Fruit fly (Drosophila melanogaster) whole organism, pupa: ENCODE measurements around the gene lic.

Source experiments
- CG10348 ChIP-seq: fragments of 200-800 bp; sonication (Bioruptor generic); IDR thresholded peaks from 2 replicates; pipeline ENCODE4 v1.3.6; 2022; ENCODE audit warnings: missing biosample characterization, missing genetic modification characterization
- CG12605 ChIP-seq: fragments of 200-800 bp; sonication (Bioruptor generic); IDR thresholded peaks from 2 replicates; pipeline ENCODE4 v1.3.6; 2022; ENCODE audit warnings: missing biosample characterization, missing genetic modification characterization
- CG13204 ChIP-seq: fragments of 200-800 bp; sonication (Bioruptor generic); optimal IDR thresholded peaks from 2 replicates; lab custom pipeline; 2018; ENCODE audit warnings: missing biosample characterization, mild to moderate bottlenecking, missing genetic modification characterization, moderate library complexity
- CG14655 ChIP-seq: fragments of 200-800 bp; sonication (Bioruptor generic); optimal IDR thresholded peaks from 3 replicates; lab custom pipeline; 2017; ENCODE audit warnings: mild to moderate bottlenecking, missing biosample characterization, missing genetic modification reagents, missing genetic modification characterization
- CG15710 ChIP-seq: fragments of 200-800 bp; sonication (Bioruptor generic); optimal IDR thresholded peaks from 2 replicates; lab custom pipeline; 2018; ENCODE audit warnings: missing biosample characterization, mild to moderate bottlenecking, missing genetic modification characterization, moderate library complexity
- CG17806 ChIP-seq: fragments of 200-800 bp; sonication (Bioruptor generic); optimal IDR thresholded peaks from 2 replicates; lab custom pipeline; 2018; ENCODE audit warnings: missing biosample characterization, mild to moderate bottlenecking, missing genetic modification characterization, moderate library complexity
- CG32121 ChIP-seq: fragments of 200-800 bp; sonication (Bioruptor generic); IDR thresholded peaks from 2 replicates; pipeline ENCODE4 v1.3.6; 2022; ENCODE audit warnings: missing biosample characterization, missing genetic modification characterization
- CG34367 ChIP-seq: fragments of 200-800 bp; sonication (Bioruptor generic); optimal IDR thresholded peaks from 2 replicates; lab custom pipeline; 2018; ENCODE audit warnings: missing biosample characterization, mild to moderate bottlenecking, missing genetic modification characterization
- CG4496 ChIP-seq: fragments of 200-800 bp; sonication (Bioruptor generic); IDR thresholded peaks from 3 replicates; pipeline ENCODE4 v1.3.6; 2022; ENCODE audit warnings: missing biosample characterization, missing genetic modification characterization
- CG8159 ChIP-seq: fragments of 200-800 bp; sonication (Bioruptor generic); optimal IDR thresholded peaks from 3 replicates; lab custom pipeline; 2018; ENCODE audit warnings: missing biosample characterization, mild to moderate bottlenecking, missing genetic modification characterization, moderate library complexity
- CG8301 ChIP-seq: fragments of 200-800 bp; sonication (Bioruptor generic); optimal IDR thresholded peaks from 2 replicates; lab custom pipeline; 2018; ENCODE audit warnings: missing biosample characterization, mild to moderate bottlenecking, missing genetic modification characterization
- CG9948 ChIP-seq: fragments of 200-800 bp; sonication (Bioruptor generic); optimal IDR thresholded peaks from 2 replicates; lab custom pipeline; 2018; ENCODE audit warnings: missing biosample characterization, mild to moderate bottlenecking, missing genetic modification characterization, moderate library complexity
- D1 ChIP-seq: fragments of 200-800 bp; sonication (Bioruptor generic); optimal IDR thresholded peaks from 2 replicates; lab custom pipeline; 2018; ENCODE audit warnings: missing biosample characterization, mild to moderate bottlenecking, missing genetic modification characterization, moderate library complexity
- EcR ChIP-seq: fragments of 200-800 bp; sonication (Bioruptor generic); optimal IDR thresholded peaks from 3 replicates; lab custom pipeline; 2019; ENCODE audit warnings: missing biosample characterization, missing genetic modification characterization, mild to moderate bottlenecking, moderate library complexity, missing genetic modification reagents
- Ets98B ChIP-seq: fragments of 200-800 bp; sonication (Bioruptor generic); IDR thresholded peaks from 2 replicates; pipeline ENCODE4 v1.3.6; 2022; ENCODE audit warnings: missing biosample characterization, missing genetic modification characterization
- Pif1A ChIP-seq: fragments of 200-800 bp; sonication (Bioruptor generic); optimal IDR thresholded peaks from 3 replicates; lab custom pipeline; 2016; ENCODE audit warnings: missing biosample characterization, missing genetic modification characterization
- Pif1B ChIP-seq: fragments of 200-800 bp; sonication (Bioruptor generic); optimal IDR thresholded peaks from 3 replicates; lab custom pipeline; 2016; ENCODE audit warnings: missing biosample characterization, missing genetic modification characterization
- Snoo ChIP-seq: fragments of 200-800 bp; sonication (Bioruptor generic); optimal IDR thresholded peaks from 3 replicates; lab custom pipeline; 2017; ENCODE audit warnings: missing biosample characterization, mild to moderate bottlenecking, missing genetic modification characterization, inconsistent platforms
- fd96Ca ChIP-seq: fragments of 200-800 bp; sonication (Bioruptor generic); IDR thresholded peaks from 3 replicates; pipeline ENCODE4 v1.3.6; 2022; ENCODE audit warnings: missing biosample characterization, missing genetic modification characterization
- gl ChIP-seq: fragments of 200-800 bp; sonication (Bioruptor generic); optimal IDR thresholded peaks from 2 replicates; lab custom pipeline; 2018; ENCODE audit warnings: missing biosample characterization, mild to moderate bottlenecking, missing genetic modification characterization
- rn ChIP-seq: fragments of 200-800 bp; sonication (Bioruptor generic); IDR thresholded peaks from 2 replicates; pipeline ENCODE4 v1.3.6; 2022; ENCODE audit warnings: missing biosample characterization, missing genetic modification characterization

The lic gene

DNA sequence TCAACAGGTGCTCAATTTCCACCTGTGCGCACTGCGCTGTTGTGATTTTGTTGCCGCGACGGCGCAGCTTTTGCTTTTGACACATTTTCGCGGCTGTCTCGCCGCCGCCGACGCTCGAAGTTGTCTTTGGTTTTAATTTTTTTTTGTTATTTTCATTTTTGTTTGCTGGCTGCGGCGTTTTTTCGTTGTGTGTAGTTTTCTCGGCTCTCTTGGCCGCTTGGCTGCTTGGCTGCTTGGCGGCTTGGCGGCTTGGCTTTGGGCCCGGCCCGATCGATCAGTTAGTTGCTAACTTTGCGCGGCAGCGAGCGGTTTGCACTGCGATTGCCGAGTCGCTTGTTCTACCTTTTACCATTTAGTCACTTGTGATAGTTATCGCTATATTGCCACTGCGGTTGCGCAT is 23.9 kb downstream of the lic start, which contains the start of gene CG42237:
CG42237 (plus strand) TSS at position 271 of the 400 bp plus-strand sequence.
- TF ChIP-seq fd96Ca (GFP tag; lab: Robert Waterston, UW) (peak; percentile 56; the same call in 2 of the 3 replicates), gl (tag; lab: Kevin White, UChicago) (no peak), CG8159 (tag; lab: Kevin White, UChicago) (no peak), D1 (tag; lab: Kevin White, UChicago) (no peak), CG12605 (GFP tag; lab: Robert Waterston, UW) (peak; percentile 46; the same call in 1 of the 2 replicates), rn (no peak), Pif1B (GFP tag; lab: Kevin White, UChicago) (no peak), Ets98B (GFP tag; lab: Robert Waterston, UW) (peak; percentile 49), CG9948 (tag; lab: Kevin White, UChicago) (no peak), CG13204 (peak; percentile 60), CG15710 (tag; lab: Kevin White, UChicago) (peak; percentile 12), CG8301 (tag; lab: Kevin White, UChicago) (no peak), CG10348 (no peak), Snoo (tag; lab: Kevin White, UChicago) (no peak), CG14655 (GFP tag; lab: Kevin White, UChicago) (no peak), CG17806 (tag; lab: Kevin White, UChicago) (no peak), CG4496 (GFP tag; lab: Robert Waterston, UW) (peak; percentile 68), Pif1A (GFP tag; lab: Kevin White, UChicago) (peak; percentile 14), CG32121 (GFP tag; lab: Robert Waterston, UW) (0 out of 2 replicates have a peak, but pooled peaks have one; percentile 17), CG34367 (tag; lab: Kevin White, UChicago) (no peak), EcR (GFP tag; lab: Kevin White, UChicago) (no peak)
- TF ChIP-seq, all 21 proteins: peak for 8

DNA sequence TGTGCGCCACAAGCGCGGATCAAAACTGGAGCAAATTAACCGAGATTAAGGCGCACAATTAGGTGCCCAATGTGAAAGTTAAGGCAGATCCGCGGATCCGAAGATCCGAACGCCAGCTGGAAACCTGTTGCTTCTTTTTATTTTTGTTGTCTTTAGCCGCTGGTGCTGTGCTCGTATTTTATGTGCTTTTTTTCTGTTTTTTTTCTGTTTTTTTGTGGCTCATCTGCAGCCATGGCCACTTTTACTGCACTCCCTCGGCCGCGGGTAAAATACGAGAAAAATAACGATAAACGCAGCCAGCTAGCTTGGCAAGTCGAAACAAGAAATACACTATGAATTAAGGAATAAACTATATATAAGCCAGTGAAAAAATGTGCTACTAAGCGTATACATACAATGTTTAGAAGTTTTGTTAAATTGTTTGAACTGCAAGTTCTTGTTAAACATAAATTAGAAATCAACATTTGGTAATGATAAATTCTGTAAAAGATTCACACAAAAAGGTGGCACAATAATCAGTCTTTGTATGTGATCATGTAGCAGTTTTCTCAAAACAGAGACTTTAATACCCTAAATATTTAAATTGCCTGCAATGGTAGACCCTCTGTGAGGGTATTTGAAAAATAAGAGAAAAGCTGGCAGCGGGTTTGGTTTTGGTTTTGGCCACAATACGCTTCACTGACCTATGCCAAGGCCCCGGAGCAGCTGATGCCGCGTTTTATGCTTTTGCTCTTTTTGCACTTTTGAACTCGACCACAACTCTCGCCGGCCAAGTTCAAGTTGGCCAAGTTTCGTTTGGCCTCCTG is 25.7 kb downstream of the lic start:
- peak; percentile 79 for TF ChIP-seq gl (tag; lab: Kevin White, UChicago)
- peak; percentile 66 for TF ChIP-seq CG13204
- peak; percentile 40 for TF ChIP-seq Snoo (tag; lab: Kevin White, UChicago)
- no peak for TF ChIP-seq CG32121 (GFP tag; lab: Robert Waterston, UW)
- TF ChIP-seq CG10348, result no peak
- peak; percentile 50 for TF ChIP-seq CG14655 (GFP tag; lab: Kevin White, UChicago)
- TF ChIP-seq fd96Ca (GFP tag; lab: Robert Waterston, UW), result no peak
- peak; percentile 32 for TF ChIP-seq CG15710 (tag; lab: Kevin White, UChicago)
- TF ChIP-seq CG12605 (GFP tag; lab: Robert Waterston, UW), result peak; percentile 59; the same call in 1 of the 2 replicates
- TF ChIP-seq CG17806 (tag; lab: Kevin White, UChicago), result peak; percentile 11
- TF ChIP-seq CG34367 (tag; lab: Kevin White, UChicago), result peak; percentile 51
- no peak for TF ChIP-seq D1 (tag; lab: Kevin White, UChicago)
- no peak for TF ChIP-seq rn
- TF ChIP-seq Ets98B (GFP tag; lab: Robert Waterston, UW), result no peak
- peak; percentile 10 for TF ChIP-seq CG8301 (tag; lab: Kevin White, UChicago)
- TF ChIP-seq EcR (GFP tag; lab: Kevin White, UChicago), result peak; percentile 19
- TF ChIP-seq CG9948 (tag; lab: Kevin White, UChicago), result no peak
- TF ChIP-seq Pif1B (GFP tag; lab: Kevin White, UChicago), result peak; percentile 45
- TF ChIP-seq Pif1A (GFP tag; lab: Kevin White, UChicago), result peak; percentile 46
- TF ChIP-seq CG8159 (tag; lab: Kevin White, UChicago), result peak; percentile 32
- no peak for TF ChIP-seq CG4496 (GFP tag; lab: Robert Waterston, UW)

DNA sequence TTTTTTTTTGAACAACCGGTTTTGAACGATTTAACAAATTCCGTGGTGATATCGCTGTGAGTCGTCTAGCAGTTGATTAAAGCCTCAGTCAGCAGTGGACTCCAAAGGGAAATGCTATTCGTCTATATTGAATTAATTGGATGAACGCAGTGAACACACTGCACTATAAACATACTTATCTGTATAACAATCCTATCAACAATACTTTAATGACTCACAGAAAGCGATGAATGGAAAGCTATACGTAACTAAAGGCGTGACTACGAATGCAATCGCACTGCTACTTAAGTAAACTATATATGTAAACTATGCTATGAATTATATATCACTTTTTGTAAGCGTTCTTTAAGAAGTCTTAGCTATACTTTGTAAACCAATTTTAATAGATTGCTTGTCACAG is 34.6 kb downstream of the lic start:
- no peak for TF ChIP-seq Pif1A (GFP tag; lab: Kevin White, UChicago)
- no peak for TF ChIP-seq CG8301 (tag; lab: Kevin White, UChicago)
- TF ChIP-seq Snoo (tag; lab: Kevin White, UChicago), result no peak
- TF ChIP-seq Pif1B (GFP tag; lab: Kevin White, UChicago), result no peak
- TF ChIP-seq gl (tag; lab: Kevin White, UChicago), result no peak
- no peak for TF ChIP-seq CG12605 (GFP tag; lab: Robert Waterston, UW)

DNA sequence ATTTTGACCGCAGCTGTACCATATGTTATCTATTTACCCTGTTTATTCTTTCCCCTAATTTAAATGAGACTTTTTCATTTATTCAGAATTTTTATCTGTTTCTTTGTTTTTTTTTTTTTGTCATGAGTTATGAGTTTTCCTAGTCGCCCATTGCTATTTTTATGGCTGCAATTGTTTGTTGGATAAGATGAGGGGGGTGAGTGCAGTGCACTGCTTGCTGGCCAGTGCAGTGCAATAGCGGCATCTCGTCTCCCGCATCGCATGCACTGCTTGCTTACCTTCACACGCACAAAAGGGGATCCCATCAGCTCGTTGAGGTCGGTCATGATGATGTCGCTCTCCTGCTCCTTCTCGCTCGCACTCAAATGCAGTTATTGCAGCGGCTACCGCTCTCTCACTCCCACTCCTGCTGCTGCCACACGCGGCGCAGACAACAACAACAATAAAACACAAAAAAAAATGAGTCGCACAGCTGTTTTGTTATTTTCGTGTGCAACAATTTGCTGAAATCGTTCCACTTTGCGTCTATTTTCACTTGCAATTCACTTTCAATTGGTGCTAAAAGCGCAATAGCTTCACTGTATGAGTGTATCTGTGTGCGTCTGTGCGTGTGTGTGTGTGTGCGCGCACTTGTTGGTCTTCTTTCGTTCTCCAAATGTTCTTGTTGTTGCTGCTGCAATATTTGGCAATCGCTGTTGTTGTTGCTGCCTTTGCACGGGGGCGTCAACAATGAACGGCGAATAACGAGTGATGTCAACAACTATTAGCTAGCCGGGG is 37.2 kb downstream of the lic start:
- TF ChIP-seq gl (tag; lab: Kevin White, UChicago), result no peak
- TF ChIP-seq CG4496 (GFP tag; lab: Robert Waterston, UW), result peak; percentile 86
- no peak for TF ChIP-seq rn
- peak; percentile 71 for TF ChIP-seq CG12605 (GFP tag; lab: Robert Waterston, UW)
- TF ChIP-seq CG32121 (GFP tag; lab: Robert Waterston, UW), result peak; percentile 68
- peak; percentile 53 for TF ChIP-seq CG14655 (GFP tag; lab: Kevin White, UChicago)
- TF ChIP-seq CG13204, result peak; percentile 71
- TF ChIP-seq CG34367 (tag; lab: Kevin White, UChicago), result peak; percentile 7
- peak; percentile 46 for TF ChIP-seq CG8301 (tag; lab: Kevin White, UChicago)
- peak; percentile 44 for TF ChIP-seq CG15710 (tag; lab: Kevin White, UChicago)
- TF ChIP-seq EcR (GFP tag; lab: Kevin White, UChicago), result peak; percentile 45
- peak; percentile 51 for TF ChIP-seq CG8159 (tag; lab: Kevin White, UChicago)
- TF ChIP-seq Snoo (tag; lab: Kevin White, UChicago), result no peak
- no peak for TF ChIP-seq Pif1B (GFP tag; lab: Kevin White, UChicago)
- TF ChIP-seq Pif1A (GFP tag; lab: Kevin White, UChicago), result peak; percentile 39
- TF ChIP-seq CG10348, result no peak
- peak; percentile 59 for TF ChIP-seq D1 (tag; lab: Kevin White, UChicago)
- TF ChIP-seq CG17806 (tag; lab: Kevin White, UChicago), result peak; percentile 49
- TF ChIP-seq fd96Ca (GFP tag; lab: Robert Waterston, UW), result peak; percentile 36; the same call in 1 of the 3 replicates
- peak; percentile 42 for TF ChIP-seq CG9948 (tag; lab: Kevin White, UChicago)
- TF ChIP-seq Ets98B (GFP tag; lab: Robert Waterston, UW), result peak; percentile 75
- TF ChIP-seq, all 21 proteins: peak for 16
